Worm (Caenorhabditis elegans): Measurements from ENCODE around the gene F23B12.4.

The F23B12.4 gene

DNA sequence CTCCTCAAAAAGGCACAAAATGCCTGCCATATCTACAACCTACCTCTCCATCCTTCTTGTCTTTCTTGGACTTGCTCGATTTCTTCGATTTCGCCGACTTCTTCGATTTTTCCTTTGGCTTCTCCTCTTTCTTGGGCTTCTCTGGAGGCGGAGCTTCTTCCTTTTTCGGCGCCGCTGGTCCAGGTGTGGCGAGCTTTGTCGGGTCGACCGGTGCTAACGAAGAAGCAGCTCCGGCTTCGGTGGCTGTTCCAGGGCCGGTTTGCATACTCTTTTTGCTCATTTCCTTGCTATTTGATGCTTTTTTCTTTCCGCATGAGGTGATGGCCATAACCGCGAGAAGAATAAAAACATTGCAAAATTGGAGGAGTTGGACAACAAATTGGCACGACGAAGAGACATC, 39.6 kb downstream of the F23B12.4 start:
- no peak for TF ChIP-seq dao-5 (tag; optimal IDR thresholded peaks at IDR 0.05)
- no peak for TF ChIP-seq him-1 (tag; optimal IDR thresholded peaks at IDR 0.05)
- TF ChIP-seq W03F9.2 (tag; optimal IDR thresholded peaks at IDR 0.05) = no peak

DNA sequence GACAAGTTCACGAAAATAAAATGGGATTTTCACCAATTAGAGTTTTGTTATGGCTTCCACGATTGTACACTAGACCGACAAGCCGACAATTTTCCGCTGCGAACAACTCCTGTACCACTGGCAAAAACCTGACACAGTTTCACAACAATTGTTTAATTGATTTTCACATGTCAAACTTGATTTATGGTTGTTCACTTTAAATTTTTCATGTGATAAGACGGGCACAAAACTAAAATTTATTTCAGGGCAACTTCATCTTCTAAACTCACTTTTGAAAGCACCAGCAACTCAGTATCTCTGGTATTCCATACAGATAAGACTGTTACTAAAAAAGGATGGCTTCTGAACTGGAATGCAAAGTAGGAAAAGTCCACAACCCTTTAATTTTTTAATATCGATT, 40.5 kb downstream of the F23B12.4 start, which contains the start of gene R02D5.7:
Gene R02D5.7, minus strand, starts transcription at position 101 of the 400 bp plus-strand sequence.
- TF ChIP-seq dao-5 (tag; optimal IDR thresholded peaks at IDR 0.05) (no peak), W03F9.2 (tag; optimal IDR thresholded peaks at IDR 0.05) (no peak), him-1 (tag; optimal IDR thresholded peaks at IDR 0.05) (no peak)

DNA sequence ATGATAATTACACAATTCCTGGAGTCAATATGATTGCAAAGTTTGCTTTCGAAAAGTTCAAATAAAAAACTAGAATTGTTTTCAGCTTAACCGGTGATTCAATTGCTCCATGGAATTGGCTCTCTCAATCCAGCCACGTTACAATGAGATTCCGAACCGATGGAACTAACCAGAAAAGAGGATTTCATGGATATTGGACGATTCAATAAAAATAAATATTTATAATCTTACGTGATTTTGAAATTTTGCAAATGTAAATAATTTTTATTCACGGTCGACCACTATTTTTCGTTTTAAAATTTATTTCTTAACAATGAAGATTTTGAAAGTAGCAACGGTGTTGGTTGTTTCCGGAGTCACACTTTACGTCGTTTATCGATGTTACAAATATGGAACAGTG, 41.0 kb downstream of the F23B12.4 start, which contains the start of gene R02D5.10:
Gene R02D5.10, plus strand, starts transcription at position 301 of the 400 bp plus-strand sequence.
- TF ChIP-seq him-1 (tag; optimal IDR thresholded peaks at IDR 0.05) (no peak), W03F9.2 (tag; optimal IDR thresholded peaks at IDR 0.05) (no peak), dao-5 (tag; optimal IDR thresholded peaks at IDR 0.05) (no peak)

DNA sequence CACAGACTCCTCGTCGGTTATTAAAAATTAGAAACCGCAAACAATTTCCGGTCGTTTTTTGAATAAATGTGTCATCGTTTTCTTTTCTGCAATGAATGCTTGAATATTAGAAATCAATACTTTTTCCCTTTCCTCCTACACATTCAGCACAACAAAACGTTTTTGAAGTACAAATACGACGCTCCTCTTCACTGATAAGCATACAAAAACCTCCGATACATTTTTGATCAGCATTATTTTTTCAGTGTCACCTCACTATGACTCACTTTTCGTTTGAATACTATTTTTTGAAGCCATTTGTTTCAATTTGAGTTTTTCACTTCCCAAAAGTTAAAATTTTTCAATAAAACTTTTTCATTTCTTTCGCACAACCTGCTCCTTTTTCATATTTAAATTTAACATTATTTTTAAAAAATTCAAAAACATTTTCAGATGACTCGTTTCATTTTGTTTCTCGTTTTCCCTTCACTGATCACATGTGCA, 41.8 kb downstream of the F23B12.4 start, which contains the start of gene R02D5.3:
Gene R02D5.3, plus strand, starts transcription at position 433 of the 483 bp plus-strand sequence.
- no peak for TF ChIP-seq dao-5 (tag; optimal IDR thresholded peaks at IDR 0.05)
- no peak for TF ChIP-seq W03F9.2 (tag; optimal IDR thresholded peaks at IDR 0.05)

DNA sequence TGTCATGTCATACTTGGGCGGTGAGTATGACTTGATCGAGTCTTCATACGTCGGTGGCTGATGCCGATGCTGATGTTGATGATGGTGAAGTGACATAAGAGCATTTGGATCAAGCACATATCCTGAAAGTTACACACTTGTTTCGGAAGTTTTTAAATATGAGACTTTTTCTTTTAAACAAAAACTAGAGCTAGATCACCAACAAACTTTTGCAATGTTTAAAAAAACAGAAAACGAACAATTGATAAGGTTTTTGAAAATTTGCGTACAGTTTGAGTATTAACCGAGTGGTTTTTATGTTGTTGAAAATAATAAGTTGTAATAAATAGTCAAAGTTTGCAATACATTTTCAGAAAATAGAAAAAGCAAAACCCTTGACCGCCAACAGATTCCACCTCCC, 43.6 kb downstream of the F23B12.4 start, which contains the start of gene R02D5.4:
Gene R02D5.4, minus strand, starts transcription at position 101 of the 400 bp plus-strand sequence.
- no peak for TF ChIP-seq him-1 (tag; optimal IDR thresholded peaks at IDR 0.05)
- no peak for TF ChIP-seq W03F9.2 (tag; optimal IDR thresholded peaks at IDR 0.05)
- TF ChIP-seq dao-5 (tag; optimal IDR thresholded peaks at IDR 0.05) = no peak

DNA sequence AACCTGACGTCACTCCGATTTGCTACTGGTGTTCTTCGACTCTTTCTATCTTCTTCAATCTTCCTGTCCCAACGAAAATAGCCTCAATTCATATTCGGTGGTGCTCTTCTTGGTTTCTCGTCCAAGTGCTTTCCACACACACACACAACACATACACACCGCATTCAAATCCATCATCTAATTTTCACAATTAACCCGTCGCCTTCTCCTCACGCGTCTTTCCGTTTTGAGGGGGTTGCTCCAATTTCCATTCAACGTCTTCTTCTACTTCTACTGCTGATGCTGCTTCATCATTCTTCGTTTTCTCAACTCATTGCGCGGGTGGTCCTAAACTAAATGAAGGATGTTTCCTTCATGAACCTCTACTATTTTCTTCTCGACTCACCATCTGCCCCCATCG, 50.2 kb downstream of the F23B12.4 start:
- TF ChIP-seq dao-5 (tag; optimal IDR thresholded peaks at IDR 0.05) (no peak), him-1 (tag; optimal IDR thresholded peaks at IDR 0.05) (no peak), W03F9.2 (tag; optimal IDR thresholded peaks at IDR 0.05) (no peak)

DNA sequence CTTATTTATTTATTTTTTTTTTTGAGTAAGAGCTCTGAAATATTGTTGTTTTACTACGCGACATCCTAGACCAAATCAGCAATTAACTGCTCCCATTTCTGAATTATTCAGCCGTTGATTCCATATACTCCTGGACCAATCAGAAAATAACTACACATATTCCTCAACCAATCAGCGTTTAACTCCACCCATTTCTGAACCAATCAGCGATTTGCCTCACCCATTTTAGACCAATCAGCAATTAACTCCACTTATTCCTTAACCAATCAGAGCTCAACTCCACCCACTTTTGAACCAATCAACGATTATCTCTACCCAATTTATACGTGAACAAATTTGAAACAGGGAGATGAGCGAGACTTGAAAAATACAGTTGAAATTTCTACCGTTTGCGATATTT, 52.7 kb downstream of the F23B12.4 start:
- TF ChIP-seq him-1 (tag; optimal IDR thresholded peaks at IDR 0.05) (no peak), W03F9.2 (tag; optimal IDR thresholded peaks at IDR 0.05) (no peak), dao-5 (tag; optimal IDR thresholded peaks at IDR 0.05) (no peak)
